Worm (Caenorhabditis elegans) whole organism, mixed stage, embryonic: ENCODE measurements around the gene T20B12.3.

Experiments
- ceh-39 ChIP-seq: fragments of 150-350 bp; optimal IDR thresholded peaks from 2 replicates; lab custom pipeline; 2014; ENCODE audit warnings: missing biosample characterization, missing genetic modification characterization
- ceh-43 ChIP-seq: fragments of 200-800 bp; sonication (Bioruptor generic); optimal IDR thresholded peaks from 2 replicates; lab custom pipeline; 2018; ENCODE audit warnings: mild to moderate bottlenecking, missing genetic modification characterization, moderate library complexity, missing compliant biosample characterization
- ces-1 ChIP-seq: fragments of 150-350 bp; optimal IDR thresholded peaks from 2 replicates; lab custom pipeline; 2014; ENCODE audit warnings: missing biosample characterization, missing genetic modification reagents, missing genetic modification characterization
- cnd-1 ChIP-seq: fragments of 200-800 bp; sonication (Bioruptor generic); optimal IDR thresholded peaks from 2 replicates; lab custom pipeline; 2018; ENCODE audit warnings: mild to moderate bottlenecking, missing genetic modification characterization, missing compliant biosample characterization
- drap-1 ChIP-seq: fragments of 200-800 bp; sonication (Bioruptor generic); optimal IDR thresholded peaks from 3 replicates; lab custom pipeline; 2018; ENCODE audit warnings: mild to moderate bottlenecking, missing genetic modification characterization, missing compliant biosample characterization
- elt-1 ChIP-seq: sonication (generic microtip); optimal IDR thresholded peaks from 2 replicates; lab custom pipeline; 2017; ENCODE audit warnings: missing genetic modification characterization, mild to moderate bottlenecking, missing compliant biosample characterization, antibody characterized with exemption, moderate library complexity, borderline replicate concordance; ENCODE audit not compliant: insufficient read depth
- elt-3 ChIP-seq: fragments of 150-350 bp; optimal IDR thresholded peaks from 2 replicates; lab custom pipeline; 2014; ENCODE audit warnings: missing biosample characterization, missing genetic modification characterization
- flh-1 ChIP-seq: fragments of 200-800 bp; sonication (Bioruptor generic); optimal IDR thresholded peaks from 2 replicates; lab custom pipeline; 2018; ENCODE audit warnings: mild to moderate bottlenecking, missing genetic modification characterization, moderate library complexity, missing compliant biosample characterization
- hlh-1 ChIP-seq: fragments of 150-350 bp; optimal IDR thresholded peaks from 2 replicates; lab custom pipeline; 2014; ENCODE audit warnings: missing biosample characterization, missing genetic modification reagents, missing genetic modification characterization
- lin-13 ChIP-seq: fragments of 150-350 bp; optimal IDR thresholded peaks from 2 replicates; lab custom pipeline; 2014; ENCODE audit warnings: missing biosample characterization, missing genetic modification characterization
- lin-32 ChIP-seq: fragments of 200-800 bp; sonication (Bioruptor generic); optimal IDR thresholded peaks from 2 replicates; lab custom pipeline; 2018; ENCODE audit warnings: mild to moderate bottlenecking, missing genetic modification characterization, missing compliant biosample characterization
- lsy-2 ChIP-seq: fragments of 150-350 bp; optimal IDR thresholded peaks from 2 replicates; lab custom pipeline; 2014; ENCODE audit warnings: missing biosample characterization, missing genetic modification characterization
- mab-5 ChIP-seq: fragments of 150-350 bp; optimal IDR thresholded peaks from 2 replicates; lab custom pipeline; 2014; ENCODE audit warnings: missing biosample characterization, missing genetic modification characterization
- mep-1 ChIP-seq: fragments of 150-350 bp; optimal IDR thresholded peaks from 2 replicates; lab custom pipeline; 2017; ENCODE audit warnings: missing biosample characterization, missing genetic modification reagents, missing genetic modification characterization, inconsistent platforms
- nhr-12 ChIP-seq: fragments of 150-350 bp; optimal IDR thresholded peaks from 2 replicates; lab custom pipeline; 2014; ENCODE audit warnings: missing biosample characterization, missing genetic modification characterization
- nhr-2 ChIP-seq: fragments of 150-350 bp; optimal IDR thresholded peaks from 2 replicates; lab custom pipeline; 2014; ENCODE audit warnings: missing biosample characterization, missing genetic modification characterization
- nhr-237 ChIP-seq: fragments of 150-350 bp; optimal IDR thresholded peaks from 2 replicates; lab custom pipeline; 2014; ENCODE audit warnings: missing biosample characterization, missing genetic modification characterization
- nhr-28 ChIP-seq: fragments of 150-350 bp; optimal IDR thresholded peaks from 2 replicates; lab custom pipeline; 2014; ENCODE audit warnings: missing biosample characterization, missing genetic modification characterization
- pha-4 ChIP-seq: fragments of 150-350 bp; optimal IDR thresholded peaks from 2 replicates; lab custom pipeline; 2018; ENCODE audit warnings: missing biosample characterization, missing genetic modification reagents, missing genetic modification characterization
- snpc-4 ChIP-seq: fragments of 150-350 bp; optimal IDR thresholded peaks from 2 replicates; lab custom pipeline; 2014; ENCODE audit warnings: missing biosample characterization, missing genetic modification characterization
- sptf-1 ChIP-seq: sonication (generic microtip); optimal IDR thresholded peaks from 2 replicates; lab custom pipeline; 2017; ENCODE audit warnings: mild to moderate bottlenecking, missing genetic modification characterization, moderate library complexity, missing compliant biosample characterization
- tbx-8 ChIP-seq: fragments of 200-800 bp; sonication (Bioruptor generic); optimal IDR thresholded peaks from 2 replicates; lab custom pipeline; 2018; ENCODE audit warnings: mild to moderate bottlenecking, missing genetic modification characterization, moderate library complexity, missing compliant biosample characterization
- unc-120 ChIP-seq: sonication (generic microtip); optimal IDR thresholded peaks from 2 replicates; lab custom pipeline; 2017; ENCODE audit warnings: missing genetic modification characterization, missing compliant biosample characterization; ENCODE audit not compliant: poor library complexity, severe bottlenecking
- zip-8 ChIP-seq: fragments of 150-350 bp; optimal IDR thresholded peaks from 2 replicates; lab custom pipeline; 2014; ENCODE audit warnings: missing biosample characterization, missing genetic modification characterization
- ztf-11 ChIP-seq: fragments of 150-350 bp; optimal IDR thresholded peaks from 2 replicates; lab custom pipeline; 2014; ENCODE audit warnings: missing biosample characterization, missing genetic modification characterization

Gene T20B12.3

ce11 chrIII:7357356-7357755 lies 24.6 kb upstream of the T20B12.3 start, which contains the start of gene F08F8.10:
TSS of gene F08F8.10 (minus strand) at chrIII:7357393.
- TF ChIP-seq ceh-43 (GFP tag; lab: Kevin White, UChicago) (no peak), ces-1 (peak; percentile 0)
- TF ChIP-seq, all 35 proteins: peak for 1

ce11 chrIII:7358627-7359026 lies 23.3 kb upstream of the T20B12.3 start:
- no peak for TF ChIP-seq pha-4

- TF ChIP-seq ceh-39 (tag; lab: Kevin White, UChicago): no peak
- TF ChIP-seq pha-4: no peak
- peak; percentile 45 for TF ChIP-seq ces-1
- TF ChIP-seq mab-5 (tag; lab: Kevin White, UChicago): no peak
- TF ChIP-seq drap-1: no peak
- TF ChIP-seq ztf-11 (tag; lab: Kevin White, UChicago): no peak
- TF ChIP-seq elt-1 (tag; lab: Kevin White, UChicago): no peak
- TF ChIP-seq elt-3 (tag; lab: Kevin White, UChicago): no peak
- TF ChIP-seq ceh-43 (GFP tag; lab: Kevin White, UChicago): no peak
- TF ChIP-seq unc-120 (tag; lab: Kevin White, UChicago): no peak
- peak; percentile 64 for TF ChIP-seq lsy-2 (tag; lab: Kevin White, UChicago)
- no peak for TF ChIP-seq nhr-28 (tag; lab: Kevin White, UChicago)
- TF ChIP-seq sptf-1 (tag; lab: Kevin White, UChicago): no peak
- no peak for TF ChIP-seq nhr-2 (tag; lab: Kevin White, UChicago)
- no peak for TF ChIP-seq nhr-237 (tag; lab: Kevin White, UChicago)
- no peak for TF ChIP-seq tbx-8
- no peak for TF ChIP-seq lin-13 (tag; lab: Kevin White, UChicago)
- no peak for TF ChIP-seq nhr-12 (tag; lab: Kevin White, UChicago)
- peak; percentile 44 for TF ChIP-seq mep-1 (tag; lab: Kevin White, UChicago)
These were observed 22.8 kb upstream of the T20B12.3 start, which contains the start of the genes eco-1 and hmgr-1 for ce11 chrIII:7359037-7359548. TSS of gene eco-1 (minus strand) at chrIII:7359095. TSS of gene hmgr-1 (plus strand) at chrIII:7359498.

ce11 chrIII:7365602-7366001 lies 16.3 kb upstream of the T20B12.3 start, which contains the start of gene F08F8.11:
TSS of gene F08F8.11 (plus strand) at chrIII:7365902.
- TF ChIP-seq nhr-28 (tag; lab: Kevin White, UChicago) (no peak), lin-32 (GFP tag; lab: Kevin White, UChicago) (no peak), nhr-12 (tag; lab: Kevin White, UChicago) (no peak), pha-4 (no peak), drap-1 (no peak), ceh-43 (GFP tag; lab: Kevin White, UChicago) (no peak), nhr-2 (tag; lab: Kevin White, UChicago) (no peak), zip-8 (no peak), ceh-39 (tag; lab: Kevin White, UChicago) (no peak), hlh-1 (tag; lab: Kevin White, UChicago) (no peak), snpc-4 (tag; lab: Kevin White, UChicago) (no peak)

- no peak for TF ChIP-seq flh-1
- no peak for TF ChIP-seq lsy-2 (tag; lab: Kevin White, UChicago)
- TF ChIP-seq, all 35 proteins: peak for 0
These were observed 14.7 kb upstream of the T20B12.3 start, which contains the start of the genes T20B12.5 and T20B12.4 for ce11 chrIII:7367012-7367760. TSS of gene T20B12.5 (minus strand) at chrIII:7367112. TSS of gene T20B12.4 (plus strand) at chrIII:7367710.

- TF ChIP-seq ceh-43 (GFP tag; lab: Kevin White, UChicago) (no peak), cnd-1 (no peak), zip-8 (no peak), sptf-1 (tag; lab: Kevin White, UChicago) (no peak), unc-120 (tag; lab: Kevin White, UChicago) (no peak), lsy-2 (tag; lab: Kevin White, UChicago) (no peak)
These were observed 12.4 kb upstream of the T20B12.3 start for ce11 chrIII:7369394-7370024.
